Worm (Caenorhabditis elegans) whole organism, L4 larva: ENCODE results near the gene acr-20.

Source experiments
- F10B5.3 ChIP-seq: sonication (generic microtip); optimal IDR thresholded peaks from 2 replicates; lab custom pipeline; 2016; ENCODE audit warnings: mild to moderate bottlenecking, missing genetic modification characterization, missing compliant biosample characterization
- F26F4.8 ChIP-seq: fragments of 200-800 bp; sonication (Bioruptor generic); conservative IDR thresholded peaks from 2 replicates; pipeline ENCODE4 v1.3.6; 2022; ENCODE audit warnings: missing genetic modification characterization, missing compliant biosample characterization
- F44E2.7 ChIP-seq: fragments of 200-800 bp; sonication (Bioruptor generic); IDR thresholded peaks from 2 replicates; pipeline ENCODE4 v2.1.2; 2022; ENCODE audit warnings: missing genetic modification characterization, missing compliant biosample characterization
- F49E8.2 ChIP-seq: sonication (generic microtip); optimal IDR thresholded peaks from 2 replicates; lab custom pipeline; 2016; ENCODE audit warnings: missing compliant biosample characterization, mild to moderate bottlenecking, missing genetic modification characterization, borderline replicate concordance
- R02D3.7 ChIP-seq: fragments of 150-350 bp; sonication (generic microtip); optimal IDR thresholded peaks from 3 replicates; lab custom pipeline; 2014; ENCODE audit warnings: missing biosample characterization, missing genetic modification characterization
- T26A8.4 ChIP-seq: fragments of 200-800 bp; sonication (Bioruptor generic); IDR thresholded peaks from 2 replicates; pipeline ENCODE4 v1.3.6; 2022; ENCODE audit warnings: missing genetic modification characterization, missing compliant biosample characterization
- Y105C5A.15 ChIP-seq: fragments of 200-800 bp; sonication (Bioruptor generic); IDR thresholded peaks from 2 replicates; pipeline ENCODE4 v1.3.6; 2022; ENCODE audit warnings: missing genetic modification characterization, missing compliant biosample characterization
- Y75B8A.6 ChIP-seq: fragments of 200-800 bp; sonication (Bioruptor generic); IDR thresholded peaks from 2 replicates; pipeline ENCODE4 v1.3.6; 2022; ENCODE audit warnings: missing genetic modification reagents, missing genetic modification characterization, missing compliant biosample characterization
- ZK337.2 ChIP-seq: fragments of 200-800 bp; sonication (Bioruptor generic); IDR thresholded peaks from 2 replicates; pipeline ENCODE4 v1.3.6; 2022; ENCODE audit warnings: missing genetic modification reagents, missing genetic modification characterization, missing compliant biosample characterization
- aha-1 ChIP-seq: fragments of 150-350 bp; peaks from one replicate; lab custom pipeline; 2014; ENCODE audit warnings: missing biosample characterization, missing genetic modification characterization
- aly-2 ChIP-seq: sonication (generic microtip); optimal IDR thresholded peaks from 2 replicates; lab custom pipeline; 2018; ENCODE audit warnings: missing biosample characterization, missing genetic modification characterization
- ceh-32 ChIP-seq: sonication (generic microtip); optimal IDR thresholded peaks from 2 replicates; lab custom pipeline; 2016; ENCODE audit warnings: mild to moderate bottlenecking, missing genetic modification characterization, missing compliant biosample characterization; ENCODE audit not compliant: poor library complexity
- ces-1 ChIP-seq: fragments of 150-350 bp; sonication (generic microtip); optimal IDR thresholded peaks from 4 replicates; lab custom pipeline; 2014; ENCODE audit warnings: missing biosample characterization, missing genetic modification reagents, missing genetic modification characterization
- cey-2 ChIP-seq: sonication (generic microtip); optimal IDR thresholded peaks from 3 replicates; lab custom pipeline; 2017; ENCODE audit warnings: missing genetic modification characterization, mild to moderate bottlenecking, missing compliant biosample characterization, antibody characterized with exemption, borderline replicate concordance; ENCODE audit not compliant: insufficient read depth
- ctbp-1 ChIP-seq: fragments of 200-800 bp; sonication (Bioruptor generic); IDR thresholded peaks from 2 replicates; pipeline ENCODE4 v1.3.6; 2022; ENCODE audit warnings: missing genetic modification reagents, missing genetic modification characterization, missing compliant biosample characterization
- dmd-6 ChIP-seq: fragments of 200-800 bp; sonication (Bioruptor generic); IDR thresholded peaks from 2 replicates; pipeline ENCODE4 v1.3.6; 2022; ENCODE audit warnings: missing genetic modification reagents, missing genetic modification characterization, missing compliant biosample characterization
- dmd-8 ChIP-seq: fragments of 200-800 bp; sonication (Bioruptor generic); IDR thresholded peaks from 2 replicates; pipeline ENCODE4 v1.3.6; 2022; ENCODE audit warnings: missing genetic modification characterization, missing compliant biosample characterization
- dpl-1 ChIP-seq: fragments of 150-350 bp; optimal IDR thresholded peaks from 2 replicates; lab custom pipeline; 2014; ENCODE audit warnings: missing biosample characterization, missing genetic modification reagents, missing genetic modification characterization
- duxl-1 ChIP-seq: sonication (generic microtip); optimal IDR thresholded peaks from 2 replicates; lab custom pipeline; 2016; ENCODE audit warnings: mild to moderate bottlenecking, missing genetic modification characterization, moderate library complexity, missing compliant biosample characterization; ENCODE audit not compliant: poor library complexity
- egl-43 ChIP-seq: fragments of 200-800 bp; sonication (Bioruptor generic); IDR thresholded peaks from 2 replicates; pipeline ENCODE4 v1.3.6; 2022; ENCODE audit warnings: missing genetic modification reagents, missing genetic modification characterization, missing compliant biosample characterization
- fos-1 ChIP-seq: fragments of 150-350 bp; optimal IDR thresholded peaks from 2 replicates; lab custom pipeline; 2014; ENCODE audit warnings: missing biosample characterization, missing genetic modification characterization
- gei-8 ChIP-seq: fragments of 200-800 bp; sonication (Bioruptor generic); optimal IDR thresholded peaks from 2 replicates; lab custom pipeline; 2018; ENCODE audit warnings: mild to moderate bottlenecking, missing genetic modification characterization, missing compliant biosample characterization
- jun-1 ChIP-seq: fragments of 150-350 bp; optimal IDR thresholded peaks from 2 replicates; lab custom pipeline; 2014; ENCODE audit warnings: missing biosample characterization, missing genetic modification reagents, missing genetic modification characterization
- lin-1 ChIP-seq: fragments of 200-800 bp; sonication (Bioruptor generic); IDR thresholded peaks from 2 replicates; pipeline ENCODE4 v1.3.6; 2022; ENCODE audit warnings: missing genetic modification reagents, missing genetic modification characterization, missing compliant biosample characterization
- lsy-2 ChIP-seq, 2 experiments: fragments of 150-350 bp in 1 of 2; sonication (generic microtip) in 1 of 2; optimal IDR thresholded peaks; 2 replicates each; lab custom pipeline; 2014 to 2017; ENCODE audit warnings: missing biosample characterization in 2 of 2, missing genetic modification characterization in 2 of 2
- mdt-29 ChIP-seq: fragments of 200-800 bp; sonication (Bioruptor generic); IDR thresholded peaks from 2 replicates; pipeline ENCODE4 v1.3.6; 2022; ENCODE audit warnings: missing genetic modification reagents, missing genetic modification characterization, missing compliant biosample characterization
- mep-1 ChIP-seq: fragments of 150-350 bp; sonication (generic microtip); optimal IDR thresholded peaks from 3 replicates; lab custom pipeline; 2014; ENCODE audit warnings: missing biosample characterization, missing genetic modification characterization
- mes-2 ChIP-seq: sonication (generic microtip); optimal IDR thresholded peaks from 2 replicates; lab custom pipeline; 2016; ENCODE audit warnings: missing genotype, mild to moderate bottlenecking, missing genetic modification characterization, missing compliant biosample characterization; ENCODE audit not compliant: poor library complexity, severe bottlenecking
- mxl-3 ChIP-seq: fragments of 200-800 bp; sonication (Bioruptor generic); optimal IDR thresholded peaks from 2 replicates; lab custom pipeline; 2018; ENCODE audit warnings: mild to moderate bottlenecking, missing genetic modification characterization, missing compliant biosample characterization
- nhr-25 ChIP-seq: sonication (generic microtip); optimal IDR thresholded peaks from 2 replicates; lab custom pipeline; 2017; ENCODE audit warnings: missing genetic modification characterization, mild to moderate bottlenecking, missing compliant biosample characterization, antibody characterized with exemption, moderate library complexity, borderline replicate concordance; ENCODE audit not compliant: insufficient read depth
- nhr-42 ChIP-seq: fragments of 200-800 bp; sonication (Bioruptor generic); IDR thresholded peaks from 2 replicates; pipeline ENCODE4 v1.3.6; 2022; ENCODE audit warnings: missing genetic modification characterization, missing compliant biosample characterization
- nhr-6 ChIP-seq: fragments of 150-350 bp; optimal IDR thresholded peaks from 2 replicates; lab custom pipeline; 2014; ENCODE audit warnings: missing biosample characterization, missing genetic modification characterization
- nhr-76 ChIP-seq: fragments of 150-350 bp; optimal IDR thresholded peaks from 2 replicates; lab custom pipeline; 2014; ENCODE audit warnings: missing biosample characterization, missing genetic modification characterization
- pha-4 ChIP-seq, 2 experiments: fragments of 150-350 bp in 1 of 2; fragments of 200-800 bp in 1 of 2; sonication (Bioruptor generic) in 1 of 2; IDR thresholded peaks in 1 of 2; optimal IDR thresholded peaks in 1 of 2; 2 replicates each; pipeline versions ENCODE4 v1.3.6 to Lab custom; 2014 to 2022; ENCODE audit warnings: missing genetic modification characterization in 2 of 2, missing genetic modification reagents in 2 of 2, missing biosample characterization in 1 of 2, missing compliant biosample characterization in 1 of 2
- php-3 ChIP-seq: fragments of 200-800 bp; sonication (Bioruptor generic); IDR thresholded peaks from 2 replicates; pipeline ENCODE4 v1.3.6; 2022; ENCODE audit warnings: missing genetic modification reagents, missing genetic modification characterization, missing compliant biosample characterization
- pqm-1 ChIP-seq: sonication (generic microtip); optimal IDR thresholded peaks from 2 replicates; lab custom pipeline; 2017; ENCODE audit warnings: missing biosample characterization, missing genetic modification characterization
- saeg-2 ChIP-seq: fragments of 200-800 bp; sonication (Bioruptor generic); IDR thresholded peaks from 2 replicates; pipeline ENCODE4 v1.3.6; 2022; ENCODE audit warnings: missing genetic modification reagents, missing genetic modification characterization, missing compliant biosample characterization
- set-16 ChIP-seq: fragments of 200-800 bp; sonication (Bioruptor generic); IDR thresholded peaks from 2 replicates; pipeline ENCODE4 v1.3.6; 2022; ENCODE audit warnings: missing genetic modification reagents, missing genetic modification characterization, missing compliant biosample characterization
- skn-1 ChIP-seq: fragments of 150-350 bp; optimal IDR thresholded peaks from 2 replicates; lab custom pipeline; 2014; ENCODE audit warnings: missing biosample characterization, missing genetic modification characterization
- snpc-1.2 ChIP-seq: fragments of 200-800 bp; sonication (Bioruptor generic); IDR thresholded peaks from 2 replicates; pipeline ENCODE4 v1.3.6; 2022; ENCODE audit warnings: missing genetic modification reagents, missing genetic modification characterization, missing compliant biosample characterization
- spr-1 ChIP-seq: sonication (generic microtip); optimal IDR thresholded peaks from 2 replicates; lab custom pipeline; 2016; ENCODE audit warnings: mild to moderate bottlenecking, missing genetic modification characterization, missing compliant biosample characterization
- tag-97 ChIP-seq: fragments of 200-800 bp; sonication (Bioruptor generic); IDR thresholded peaks from 2 replicates; pipeline ENCODE4 v1.3.6; 2022; ENCODE audit warnings: missing genetic modification characterization, missing compliant biosample characterization
- tra-1 ChIP-seq: fragments of 200-800 bp; sonication (Bioruptor generic); IDR thresholded peaks from 2 replicates; pipeline ENCODE4 v1.3.6; 2022; ENCODE audit warnings: missing genetic modification reagents, missing genetic modification characterization, missing compliant biosample characterization
- unc-39 ChIP-seq: sonication (generic microtip); optimal IDR thresholded peaks from 2 replicates; lab custom pipeline; 2017; ENCODE audit warnings: missing biosample characterization, missing genetic modification characterization
- unc-62 ChIP-seq, 3 experiments: fragments of 150-350 bp in 1 of 3; sonication (generic microtip); optimal IDR thresholded peaks in 2 of 3; peaks in 1 of 3; 1 replicate in 1 of 3; 2 replicates in 2 of 3; lab custom pipeline; 2014 to 2017; ENCODE audit warnings: missing biosample characterization in 3 of 3, missing genetic modification characterization in 3 of 3, missing genetic modification reagents in 3 of 3, missing genotype in 1 of 3
- vab-7 ChIP-seq: fragments of 200-800 bp; sonication (Bioruptor generic); IDR thresholded peaks from 2 replicates; pipeline ENCODE4 v1.3.6; 2022; ENCODE audit warnings: missing genetic modification reagents, missing genetic modification characterization, missing compliant biosample characterization
- zag-1 ChIP-seq: fragments of 150-350 bp; optimal IDR thresholded peaks from 2 replicates; lab custom pipeline; 2014; ENCODE audit warnings: missing biosample characterization, missing genetic modification characterization
- zip-11 ChIP-seq: fragments of 200-800 bp; sonication (Bioruptor generic); IDR thresholded peaks from 2 replicates; pipeline ENCODE4 v1.3.6; 2022; ENCODE audit warnings: missing genetic modification characterization, missing compliant biosample characterization

Gene acr-20

ce11 chrII:14404741-14405488, 27.2 kb upstream of the acr-20 start (continued):
- TF ChIP-seq lsy-2 (tag; optimal IDR thresholded peaks at IDR 0.05; lab: Kevin White, UChicago) (peak; percentile 15 to 77), ctbp-1 (GFP tag; lab: Robert Waterston, UW) (peak; percentile 64; the same call in 1 of the 2 replicates), mdt-29 (peak; percentile 94), nhr-42 (peak; percentile 76; the same call in 1 of the 2 replicates), aha-1 (tag; lab: Kevin White, UChicago) (peak; percentile 98), pqm-1 (tag; lab: Kevin White, UChicago) (no peak), F49E8.2 (no peak), ZK337.2 (no peak), F10B5.3 (tag; lab: Kevin White, UChicago) (peak; percentile 42), unc-39 (no peak), zip-11 (no peak), jun-1 (no peak), cey-2 (no peak), F26F4.8 (GFP tag; lab: Robert Waterston, UW) (no peak), fos-1 (tag; lab: Kevin White, UChicago) (no peak), T26A8.4 (GFP tag; lab: Robert Waterston, UW) (peak; percentile 76), dmd-6 (GFP tag; lab: Robert Waterston, UW) (peak; percentile 34), php-3 (peak; percentile 38; the same call in 1 of the 2 replicates), set-16 (GFP tag; lab: Robert Waterston, UW) (peak; percentile 90), nhr-6 (tag; lab: Kevin White, UChicago) (peak; percentile 78), unc-62 (GFP tag; optimal IDR thresholded peaks at IDR 0.05 in 1 of 2; lab: Kevin White, UChicago) (peak in 1 of 2 experiments; percentile 99), unc-62 (tag; optimal IDR thresholded peaks at IDR 0.05; lab: Kevin White, UChicago) (no peak), gei-8 (GFP tag; lab: Kevin White, UChicago) (no peak), R02D3.7 (tag; lab: Kevin White, UChicago) (no peak), mep-1 (tag; lab: Kevin White, UChicago) (peak; percentile 87), ces-1 (no peak), vab-7 (no peak), egl-43 (GFP tag; lab: Robert Waterston, UW) (0 out of 2 replicates have a peak, but pooled peaks have one; percentile 24), Y75B8A.6 (GFP tag; lab: Robert Waterston, UW) (no peak), skn-1 (no peak), F44E2.7 (GFP tag; lab: Robert Waterston, UW) (no peak), dpl-1 (GFP tag; lab: Kevin White, UChicago) (peak; percentile 64), aly-2 (tag; lab: Kevin White, UChicago) (no peak), dmd-8 (GFP tag; lab: Robert Waterston, UW) (no peak), ceh-32 (tag; lab: Kevin White, UChicago) (peak; percentile 36), lin-1 (GFP tag; lab: Robert Waterston, UW) (no peak), zag-1 (tag; lab: Kevin White, UChicago) (no peak), saeg-2 (GFP tag; lab: Robert Waterston, UW) (no peak), tag-97 (GFP tag; lab: Robert Waterston, UW) (no peak), duxl-1 (no peak), mxl-3 (peak; percentile 70), spr-1 (tag; lab: Kevin White, UChicago) (peak; percentile 55), tra-1 (GFP tag; lab: Robert Waterston, UW) (no peak), pha-4 (GFP tag; IDR thresholded peaks at IDR 0.05; lab: Robert Waterston, UW) (peak; percentile 79), pha-4 (tag; optimal IDR thresholded peaks at IDR 0.05; lab: Kevin White, UChicago) (peak; percentile 56), nhr-76 (no peak), Y105C5A.15 (GFP tag; lab: Robert Waterston, UW) (no peak), snpc-1.2 (GFP tag; lab: Robert Waterston, UW) (no peak), nhr-25 (tag; lab: Kevin White, UChicago) (peak; percentile 82), mes-2 (tag; lab: Kevin White, UChicago) (peak; percentile 56)
